Fruit fly (Drosophila melanogaster): ENCODE results near the gene CG1275.

Gene CG1275

dm6 chr3L:2265692-2266444 is 8.6 kb upstream of the CG1275 start, which contains the start of the genes ecd and CG13806 (continued):
- TF ChIP-seq lbe (GFP tag; optimal IDR thresholded peaks at IDR 0.05) (no peak), al (GFP tag; IDR thresholded peaks at IDR 0.05) (peak; percentile 29; the same call in 1 of the 2 replicates), CG10959 (GFP tag; IDR thresholded peaks at IDR 0.05) (peak; percentile 32; the same call in 1 of the 2 replicates), gcm (GFP tag; optimal IDR thresholded peaks at IDR 0.05) (no peak), Eip74EF (GFP tag; optimal IDR thresholded peaks at IDR 0.05) (no peak), Hsf (GFP tag; optimal IDR thresholded peaks at IDR 0.05) (peak; percentile 49), HmgZ (tag; optimal IDR thresholded peaks at IDR 0.05) (peak; percentile 55), D19B (GFP tag; optimal IDR thresholded peaks at IDR 0.05) (no peak), CG7928 (GFP tag; optimal IDR thresholded peaks at IDR 0.05) (peak; percentile 17), br (optimal IDR thresholded peaks at IDR 0.05) (no peak), NFAT (GFP tag; IDR thresholded peaks at IDR 0.05) (peak; percentile 80), CG3995 (GFP tag; optimal IDR thresholded peaks at IDR 0.05) (peak; percentile 55), exex (tag; optimal IDR thresholded peaks at IDR 0.05) (no peak), gsb (GFP tag; IDR thresholded peaks at IDR 0.05) (no peak), CG2129 (GFP tag; IDR thresholded peaks at IDR 0.05; ENCODE audit: partially characterized antibody) (peak; percentile 76), Atf3 (GFP tag; optimal IDR thresholded peaks at IDR 0.05) (no peak), Rfx (GFP tag; IDR thresholded peaks at IDR 0.05) (peak; percentile 84), esg (GFP tag; conservative IDR thresholded peaks at IDR 0.05) (no peak), sr (GFP tag; IDR thresholded peaks at IDR 0.05) (no peak), gro (GFP tag; optimal IDR thresholded peaks at IDR 0.05) (no peak), sisA (GFP tag; IDR thresholded peaks at IDR 0.05) (peak; percentile 59), CG30403 (GFP tag; optimal IDR thresholded peaks at IDR 0.05) (peak; percentile 48), CG9817 (tag; optimal IDR thresholded peaks at IDR 0.05) (peak; percentile 40), CG30020 (tag; optimal IDR thresholded peaks at IDR 0.05) (peak; percentile 57), her (GFP tag; optimal IDR thresholded peaks at IDR 0.05) (peak; percentile 63), CG17568 (GFP tag; optimal IDR thresholded peaks at IDR 0.05) (no peak), CG4707 (GFP tag; optimal IDR thresholded peaks at IDR 0.05) (no peak), ttk (GFP tag; IDR thresholded peaks at IDR 0.05) (peak; percentile 30; the same call in 1 of the 2 replicates), wor (GFP tag; IDR thresholded peaks at IDR 0.05) (no peak), yki (optimal IDR thresholded peaks at IDR 0.05) (no peak), ato (GFP tag; IDR thresholded peaks at IDR 0.05; ENCODE audit: partially characterized antibody) (peak; percentile 91), CG4404 (GFP tag; IDR thresholded peaks at IDR 0.05) (no peak), CG12659 (GFP tag; optimal IDR thresholded peaks at IDR 0.05) (peak; percentile 45), seq (GFP tag; IDR thresholded peaks at IDR 0.05) (no peak), CG17328 (GFP tag; IDR thresholded peaks at IDR 0.05) (no peak), jumu (GFP tag; optimal IDR thresholded peaks at IDR 0.05) (peak; percentile 41)

dm6 chr3L:2262515-2262944 is 5.3 kb upstream of the CG1275 start, which contains the start of the genes oxt and CG13807:
Gene oxt (minus strand): TSS chr3L:2262664.
Gene CG13807 (plus strand): TSS chr3L:2262919.
- TF ChIP-seq cg (GFP tag; optimal IDR thresholded peaks at IDR 0.05) (no peak), CG1233 (GFP tag; optimal IDR thresholded peaks at IDR 0.05) (peak; percentile 90), BEAF-32 (GFP tag; optimal IDR thresholded peaks at IDR 0.05) (peak; percentile 54), ara (GFP tag; IDR thresholded peaks at IDR 0.05) (peak; percentile 89), HLH3B (GFP tag; IDR thresholded peaks at IDR 0.05) (peak; percentile 82), mam (GFP tag; optimal IDR thresholded peaks at IDR 0.05) (peak; percentile 75), Rfx (GFP tag; IDR thresholded peaks at IDR 0.05) (peak; percentile 93), Fer1 (GFP tag; optimal IDR thresholded peaks at IDR 0.05) (peak; percentile 81), CG12236 (GFP tag; optimal IDR thresholded peaks at IDR 0.05) (no peak), ttk (GFP tag; IDR thresholded peaks at IDR 0.05) (peak; percentile 82), CG16815 (GFP tag; optimal IDR thresholded peaks at IDR 0.05) (peak; percentile 83), CG4360 (GFP tag; IDR thresholded peaks at IDR 0.05) (0 out of 2 replicates have a peak, but pooled peaks have one; percentile 26), zfh1 (GFP tag; IDR thresholded peaks at IDR 0.05) (peak; percentile 92), CG11723 (GFP tag; optimal IDR thresholded peaks at IDR 0.05) (peak; percentile 83), Hand (GFP tag; optimal IDR thresholded peaks at IDR 0.05) (peak; percentile 62), CG7839 (tag; optimal IDR thresholded peaks at IDR 0.05) (peak; percentile 91), fd3F (GFP tag; optimal IDR thresholded peaks at IDR 0.05) (peak; percentile 87), CG12769 (tag; optimal IDR thresholded peaks at IDR 0.05) (peak; percentile 89)
